Worm (Caenorhabditis elegans) whole organism, L2 larva: ENCODE results near the gene math-3.
"Not testable (repeated sequence)": the region's sequence is repeated elsewhere in the genome, so short reads cannot be mapped to it uniquely, and the experiment has no call there.

Experiments used
- ceh-82 ChIP-seq: fragments of 150-350 bp; optimal IDR thresholded peaks from 2 replicates; lab custom pipeline; 2014; ENCODE audit warnings: missing biosample characterization, missing genetic modification characterization
- fos-1 ChIP-seq: fragments of 150-350 bp; optimal IDR thresholded peaks from 2 replicates; lab custom pipeline; 2014; ENCODE audit warnings: missing biosample characterization, missing genetic modification characterization
- mdl-1 ChIP-seq, 2 experiments: fragments of 150-350 bp in 1 of 2; sonication (generic microtip) in 1 of 2; optimal IDR thresholded peaks; 2 replicates each; lab custom pipeline; 2017; ENCODE audit warnings: missing biosample characterization in 2 of 2, missing genetic modification characterization in 2 of 2
- snpc-4 ChIP-seq: fragments of 150-350 bp; optimal IDR thresholded peaks from 2 replicates; lab custom pipeline; 2014; ENCODE audit warnings: missing biosample characterization, missing genetic modification characterization
- unc-39 ChIP-seq: fragments of 150-350 bp; optimal IDR thresholded peaks from 2 replicates; lab custom pipeline; 2014; ENCODE audit warnings: missing biosample characterization, missing genetic modification characterization
- ztf-4 ChIP-seq: fragments of 150-350 bp; optimal IDR thresholded peaks from 2 replicates; lab custom pipeline; 2014; ENCODE audit warnings: missing biosample characterization, missing genetic modification characterization

Gene math-3

ce11 chrII:1820774-1821173 lies 48.9 kb downstream of the math-3 start, which contains the start of gene fbxa-3:
Gene fbxa-3, minus strand, starts transcription at chrII:1820874.
- no peak for TF ChIP-seq unc-39 (tag; lab: Kevin White, UChicago)
- TF ChIP-seq mdl-1 (tag; optimal IDR thresholded peaks at IDR 0.05; lab: Kevin White, UChicago): no peak
- TF ChIP-seq ceh-82: no peak

ce11 chrII:1824329-1824728 lies 52.4 kb downstream of the math-3 start, which contains the start of gene math-41:
Gene math-41, plus strand, starts transcription at chrII:1824629.
- not testable (repeated sequence) for TF ChIP-seq ztf-4, snpc-4, fos-1 (tag; lab: Kevin White, UChicago)
- TF ChIP-seq, all 48 proteins: peak for 0; not testable (repeated sequence) for 48
